Fruit fly (Drosophila melanogaster) whole organism: Measurements from ENCODE around the gene CG31373.

Experiments
- pan ChIP-seq: fragments of >200 bp; optimal IDR thresholded peaks from 2 replicates; lab custom pipeline; 2017
- usp ChIP-seq: fragments of >200 bp; optimal IDR thresholded peaks from 2 replicates; lab custom pipeline; 2017; ENCODE audit warnings: missing biosample characterization, missing genetic modification characterization, mixed read lengths

dm6 chr3R:10699020-10699951 is 9.9 kb downstream of the CG31373 start:
- TF ChIP-seq pan (no peak), usp (GFP tag; lab: Kevin White, UChicago) (no peak)
